Fruit fly (Drosophila melanogaster): ENCODE measurements around the gene Nplp4.

dm6 chr2L:1972450-1973119 is 35.6 kb upstream of the Nplp4 start:
- TF ChIP-seq CG13204 (GFP tag; optimal IDR thresholded peaks at IDR 0.05) (no peak), EcR (GFP tag; optimal IDR thresholded peaks at IDR 0.05) (no peak), Pif1A (GFP tag; optimal IDR thresholded peaks at IDR 0.05) (no peak), CG15710 (tag; optimal IDR thresholded peaks at IDR 0.05) (no peak), CG10348 (GFP tag; IDR thresholded peaks at IDR 0.05) (no peak), CG32121 (GFP tag; IDR thresholded peaks at IDR 0.05) (no peak), Snoo (tag; optimal IDR thresholded peaks at IDR 0.05) (no peak), rn (GFP tag; IDR thresholded peaks at IDR 0.05) (no peak), fd96Ca (GFP tag; IDR thresholded peaks at IDR 0.05) (no peak), CG14655 (GFP tag; optimal IDR thresholded peaks at IDR 0.05) (no peak), D1 (tag; optimal IDR thresholded peaks at IDR 0.05) (no peak), CG9948 (tag; optimal IDR thresholded peaks at IDR 0.05) (no peak), CG4496 (GFP tag; IDR thresholded peaks at IDR 0.05) (no peak), gl (tag; optimal IDR thresholded peaks at IDR 0.05) (no peak)

Measured in whole organism, pupa.